Fruit fly (Drosophila melanogaster) whole organism, embryonic: ENCODE data around the gene CG1545.

Experiments used
- Bteb2 ChIP-seq: fragments of 200-800 bp; sonication (Bioruptor generic); optimal IDR thresholded peaks from 2 replicates; lab custom pipeline; 2016; ENCODE audit warnings: missing biosample characterization, missing genetic modification characterization
- CG10147 ChIP-seq: fragments of 200-800 bp; sonication (Bioruptor generic); optimal IDR thresholded peaks from 2 replicates; lab custom pipeline; 2019; ENCODE audit warnings: missing biosample characterization, mild to moderate bottlenecking, missing genetic modification characterization, moderate library complexity
- CG10654 ChIP-seq: fragments of 200-800 bp; sonication (Bioruptor generic); optimal IDR thresholded peaks from 2 replicates; lab custom pipeline; 2016; ENCODE audit warnings: missing biosample characterization, missing genetic modification characterization
- CG11093 ChIP-seq: fragments of 200-800 bp; sonication (Bioruptor generic); IDR thresholded peaks from 3 replicates; pipeline ENCODE4 v1.3.6; 2022; ENCODE audit warnings: missing biosample characterization, missing genetic modification characterization
- CG11456 ChIP-seq: fragments of 200-800 bp; sonication (Bioruptor generic); IDR thresholded peaks from 3 replicates; pipeline ENCODE4 v1.3.6; 2022; ENCODE audit warnings: missing biosample characterization, missing genetic modification characterization
- CG12744 ChIP-seq: fragments of 200-800 bp; sonication (Bioruptor generic); optimal IDR thresholded peaks from 2 replicates; lab custom pipeline; 2016; ENCODE audit warnings: missing biosample characterization, missing genetic modification characterization
- CG15073 ChIP-seq: fragments of 200-800 bp; sonication (Bioruptor generic); optimal IDR thresholded peaks from 2 replicates; lab custom pipeline; 2016; ENCODE audit warnings: missing biosample characterization, missing genetic modification characterization
- CG15514 ChIP-seq: fragments of 200-800 bp; sonication (Bioruptor generic); optimal IDR thresholded peaks from 3 replicates; lab custom pipeline; 2017; ENCODE audit warnings: missing biosample characterization, missing genetic modification characterization, mild to moderate bottlenecking, moderate library complexity, missing genetic modification reagents
- CG1602 ChIP-seq: fragments of 200-800 bp; sonication (Bioruptor generic); optimal IDR thresholded peaks from 3 replicates; lab custom pipeline; 2016; ENCODE audit warnings: missing biosample characterization, missing genetic modification characterization
- CG16813 ChIP-seq: fragments of 200-800 bp; sonication (Bioruptor generic); IDR thresholded peaks from 3 replicates; pipeline ENCODE4 v1.3.6; 2022; ENCODE audit warnings: missing biosample characterization, missing genetic modification characterization; ENCODE audit not compliant: partially characterized antibody
- CG17568 ChIP-seq: fragments of 200-800 bp; sonication (Bioruptor generic); optimal IDR thresholded peaks from 2 replicates; lab custom pipeline; 2018; ENCODE audit warnings: missing biosample characterization, mild to moderate bottlenecking, missing genetic modification characterization, moderate library complexity
- CG17829 ChIP-seq: fragments of 200-800 bp; optimal IDR thresholded peaks from 2 replicates; lab custom pipeline; 2019; ENCODE audit warnings: missing biosample characterization, mild to moderate bottlenecking, missing genetic modification characterization, moderate library complexity
- CG2678 ChIP-seq: fragments of 200-800 bp; sonication (Bioruptor generic); optimal IDR thresholded peaks from 3 replicates; lab custom pipeline; 2019; ENCODE audit warnings: missing biosample characterization, mild to moderate bottlenecking, missing genetic modification characterization, moderate library complexity
- CG2889 ChIP-seq: fragments of 200-800 bp; sonication (Bioruptor generic); IDR thresholded peaks from 3 replicates; pipeline ENCODE4 v1.3.6; 2022; ENCODE audit warnings: missing biosample characterization, missing genetic modification characterization
- CG3407 ChIP-seq: fragments of 200-800 bp; sonication (Bioruptor generic); optimal IDR thresholded peaks from 2 replicates; lab custom pipeline; 2018; ENCODE audit warnings: missing biosample characterization, mild to moderate bottlenecking, missing genetic modification characterization
- CG43689 ChIP-seq: fragments of 200-800 bp; sonication (Bioruptor generic); IDR thresholded peaks from 2 replicates; pipeline ENCODE4 v1.3.6; 2022; ENCODE audit warnings: missing biosample characterization, missing genetic modification characterization
- CG6272 ChIP-seq: fragments of 200-800 bp; sonication (Bioruptor generic); IDR thresholded peaks from 2 replicates; pipeline ENCODE4 v1.3.6; 2022; ENCODE audit warnings: missing biosample characterization, missing genetic modification characterization
- CG7745 ChIP-seq: fragments of 200-800 bp; sonication (Bioruptor generic); optimal IDR thresholded peaks from 2 replicates; lab custom pipeline; 2018; ENCODE audit warnings: missing biosample characterization, mild to moderate bottlenecking, missing genetic modification characterization, moderate library complexity
- CG8924 ChIP-seq: fragments of 200-800 bp; optimal IDR thresholded peaks from 3 replicates; lab custom pipeline; 2019; ENCODE audit warnings: missing biosample characterization, mild to moderate bottlenecking, missing genetic modification characterization, moderate library complexity
- CG9215 ChIP-seq: fragments of 200-800 bp; sonication (Bioruptor generic); IDR thresholded peaks from 2 replicates; pipeline ENCODE4 v1.3.6; 2022; ENCODE audit warnings: missing biosample characterization, missing genetic modification characterization
- CG9437 ChIP-seq: fragments of 200-800 bp; sonication (Bioruptor generic); optimal IDR thresholded peaks from 2 replicates; lab custom pipeline; 2018; ENCODE audit warnings: missing biosample characterization, mild to moderate bottlenecking, missing genetic modification characterization
- CG9817 ChIP-seq: fragments of 200-800 bp; sonication (Bioruptor generic); optimal IDR thresholded peaks from 2 replicates; lab custom pipeline; 2018; ENCODE audit warnings: missing biosample characterization, mild to moderate bottlenecking, missing genetic modification characterization, moderate library complexity
- CG9876 ChIP-seq: fragments of 200-800 bp; sonication (Bioruptor generic); optimal IDR thresholded peaks from 2 replicates; lab custom pipeline; 2016; ENCODE audit warnings: missing biosample characterization, missing genetic modification characterization
- Hmr ChIP-seq: fragments of 200-800 bp; sonication (Bioruptor generic); optimal IDR thresholded peaks from 3 replicates; lab custom pipeline; 2017; ENCODE audit warnings: mild to moderate bottlenecking, missing biosample characterization, missing genetic modification reagents, missing genetic modification characterization
- Lpt ChIP-seq: fragments of >200 bp; optimal IDR thresholded peaks from 2 replicates; lab custom pipeline; 2018; ENCODE audit warnings: missing biosample characterization, missing genetic modification characterization
- MTF-1 ChIP-seq: fragments of 200-800 bp; sonication (Bioruptor generic); optimal IDR thresholded peaks from 2 replicates; lab custom pipeline; 2018; ENCODE audit warnings: missing biosample characterization, mild to moderate bottlenecking, missing genetic modification characterization, borderline replicate concordance
- NC2β ChIP-seq: fragments of 200-800 bp; sonication (Bioruptor generic); optimal IDR thresholded peaks from 2 replicates; lab custom pipeline; 2016; ENCODE audit warnings: missing biosample characterization, missing genetic modification characterization
- Nf-YA ChIP-seq: fragments of 200-800 bp; sonication (Bioruptor generic); IDR thresholded peaks from 2 replicates; pipeline ENCODE4 v1.3.6; 2022; ENCODE audit warnings: missing biosample characterization, missing genetic modification characterization
- Sry-β ChIP-seq: fragments of 200-800 bp; sonication (Bioruptor generic); optimal IDR thresholded peaks from 2 replicates; lab custom pipeline; 2018; ENCODE audit warnings: missing biosample characterization, mild to moderate bottlenecking, missing genetic modification characterization, moderate library complexity
- Stat92E ChIP-seq, 3 experiments: fragments of >200 bp in 2 of 3; fragments of 200-800 bp in 1 of 3; sonication (Bioruptor generic) in 1 of 3; optimal IDR thresholded peaks; 2 replicates each; lab custom pipeline; 2017 to 2019; ENCODE audit warnings: missing biosample characterization in 3 of 3, missing genetic modification characterization in 3 of 3, mild to moderate bottlenecking in 1 of 3, moderate library complexity in 1 of 3
- Usf ChIP-seq: fragments of 200-800 bp; sonication (Bioruptor generic); optimal IDR thresholded peaks from 2 replicates; lab custom pipeline; 2017; ENCODE audit warnings: missing genotype, missing biosample characterization, missing genetic modification characterization
- Xrp1 ChIP-seq: fragments of 200-800 bp; sonication (Bioruptor generic); IDR thresholded peaks from 2 replicates; pipeline ENCODE4 v1.3.6; 2022; ENCODE audit warnings: missing biosample characterization, missing genetic modification characterization
- gcm ChIP-seq: fragments of 200-800 bp; sonication (Bioruptor generic); optimal IDR thresholded peaks from 2 replicates; lab custom pipeline; 2019; ENCODE audit warnings: missing biosample characterization, mild to moderate bottlenecking, missing genetic modification characterization, moderate library complexity
- grau ChIP-seq: fragments of 200-800 bp; optimal IDR thresholded peaks from 3 replicates; lab custom pipeline; 2019; ENCODE audit warnings: missing biosample characterization, mild to moderate bottlenecking, missing genetic modification characterization, moderate library complexity
- ham ChIP-seq: fragments of 200-800 bp; sonication (Bioruptor generic); IDR thresholded peaks from 2 replicates; pipeline ENCODE4 v1.3.6; 2022; ENCODE audit warnings: missing biosample characterization, missing genetic modification characterization
- jumu ChIP-seq: fragments of 200-800 bp; sonication (Bioruptor generic); optimal IDR thresholded peaks from 3 replicates; lab custom pipeline; 2016; ENCODE audit warnings: missing biosample characterization, missing genetic modification characterization
- lbe ChIP-seq: fragments of 200-800 bp; sonication (Bioruptor generic); optimal IDR thresholded peaks from 2 replicates; lab custom pipeline; 2016; ENCODE audit warnings: missing biosample characterization, mild to moderate bottlenecking, missing genetic modification characterization
- maf-S ChIP-seq: fragments of 200-800 bp; sonication (Bioruptor generic); optimal IDR thresholded peaks from 2 replicates; lab custom pipeline; 2016; ENCODE audit warnings: missing biosample characterization, missing genetic modification characterization
- onecut ChIP-seq: fragments of 200-800 bp; sonication (Bioruptor generic); IDR thresholded peaks from 2 replicates; pipeline ENCODE4 v1.3.6; 2022; ENCODE audit warnings: missing biosample characterization, missing genetic modification characterization
- p53 ChIP-seq: fragments of 200-800 bp; sonication (Bioruptor generic); optimal IDR thresholded peaks from 2 replicates; lab custom pipeline; 2016; ENCODE audit warnings: missing biosample characterization, missing genetic modification characterization
- peb ChIP-seq: fragments of 200-800 bp; sonication (Bioruptor generic); IDR thresholded peaks from 2 replicates; pipeline ENCODE4 v1.3.6; 2022; ENCODE audit warnings: missing biosample characterization, missing genetic modification characterization
- pita ChIP-seq: fragments of 200-800 bp; sonication (Bioruptor generic); optimal IDR thresholded peaks from 2 replicates; lab custom pipeline; 2017; ENCODE audit warnings: missing biosample characterization, mild to moderate bottlenecking, missing genetic modification characterization
- pzg ChIP-seq: fragments of 200-800 bp; sonication (Bioruptor generic); optimal IDR thresholded peaks from 3 replicates; lab custom pipeline; 2018; ENCODE audit warnings: missing biosample characterization, mild to moderate bottlenecking, missing genetic modification characterization, moderate library complexity
- repo ChIP-seq: fragments of 200-800 bp; sonication (Bioruptor generic); optimal IDR thresholded peaks from 2 replicates; lab custom pipeline; 2016; ENCODE audit warnings: missing biosample characterization, missing genetic modification characterization
- ro ChIP-seq: fragments of 200-800 bp; sonication (Bioruptor generic); IDR thresholded peaks from 2 replicates; pipeline ENCODE4 v1.3.6; 2022; ENCODE audit warnings: missing biosample characterization, missing genetic modification characterization
- sug ChIP-seq: fragments of 200-800 bp; optimal IDR thresholded peaks from 2 replicates; lab custom pipeline; 2019; ENCODE audit warnings: missing biosample characterization, mild to moderate bottlenecking, missing genetic modification characterization, moderate library complexity
- ttk ChIP-seq: fragments of 200-800 bp; sonication (Bioruptor generic); IDR thresholded peaks from 2 replicates; pipeline ENCODE4 v2.1.2; 2022; ENCODE audit warnings: missing biosample characterization, missing genetic modification characterization
- tup ChIP-seq: fragments of 200-800 bp; sonication (Bioruptor generic); optimal IDR thresholded peaks from 2 replicates; lab custom pipeline; 2016; ENCODE audit warnings: missing biosample characterization, mild to moderate bottlenecking, missing genetic modification characterization, moderate library complexity
- tx ChIP-seq: fragments of 200-800 bp; sonication (Bioruptor generic); optimal IDR thresholded peaks from 2 replicates; lab custom pipeline; 2016; ENCODE audit warnings: missing biosample characterization, missing genetic modification characterization
- zen2 ChIP-seq: fragments of 200-800 bp; sonication (Bioruptor generic); IDR thresholded peaks from 3 replicates; pipeline ENCODE4 v1.3.6; 2022; ENCODE audit warnings: missing biosample characterization, missing genetic modification characterization; ENCODE audit not compliant: partially characterized antibody

Gene CG1545

dm6 chrX:11108148-11108844 is 48.9 kb upstream of the CG1545 start, which contains the start of gene Hsp60A (continued):
- TF ChIP-seq CG9817 (tag; lab: Kevin White, UChicago) = peak; percentile 56
- no peak for TF ChIP-seq Usf
- no peak for TF ChIP-seq CG11093 (GFP tag; lab: Robert Waterston, UW)
- no peak for TF ChIP-seq CG17568 (GFP tag; lab: Kevin White, UChicago)
- no peak for TF ChIP-seq CG12744 (GFP tag; lab: Kevin White, UChicago)
- peak; percentile 80 for TF ChIP-seq CG16813
- no peak for TF ChIP-seq CG15073 (GFP tag; lab: Kevin White, UChicago)
- TF ChIP-seq CG43689 (GFP tag; lab: Robert Waterston, UW) = no peak
- TF ChIP-seq Sry-β (GFP tag; lab: Kevin White, UChicago) = no peak
- peak; percentile 67 for TF ChIP-seq CG2678 (tag; lab: Kevin White, UChicago)
- TF ChIP-seq CG11456 (GFP tag; lab: Robert Waterston, UW) = 0 out of 3 replicates have a peak, but pooled peaks have one; percentile 8
- no peak for TF ChIP-seq gcm (GFP tag; lab: Kevin White, UChicago)
- no peak for TF ChIP-seq jumu (GFP tag; lab: Kevin White, UChicago)
- no peak for TF ChIP-seq pita (GFP tag; lab: Kevin White, UChicago)
- TF ChIP-seq Stat92E (GFP tag; optimal IDR thresholded peaks at IDR 0.05; lab: Kevin White, UChicago) = no peak
- peak; percentile 33 for TF ChIP-seq CG8924
- TF ChIP-seq Bteb2 = no peak
- no peak for TF ChIP-seq maf-S (GFP tag; lab: Kevin White, UChicago)
- TF ChIP-seq CG6272 (GFP tag; lab: Robert Waterston, UW) = no peak
- TF ChIP-seq CG9876 (GFP tag; lab: Kevin White, UChicago) = no peak
- no peak for TF ChIP-seq ttk (GFP tag; lab: Robert Waterston, UW)
- no peak for TF ChIP-seq tx (GFP tag; lab: Kevin White, UChicago)
- peak; percentile 73 for TF ChIP-seq pzg (GFP tag; lab: Kevin White, UChicago)
- TF ChIP-seq ro (GFP tag; lab: Robert Waterston, UW) = no peak
- TF ChIP-seq CG7745 (tag; lab: Kevin White, UChicago) = no peak
- no peak for TF ChIP-seq CG1602 (GFP tag; lab: Kevin White, UChicago)
- no peak for TF ChIP-seq CG2889 (GFP tag; lab: Robert Waterston, UW)
- no peak for TF ChIP-seq CG3407 (GFP tag; lab: Kevin White, UChicago)
- TF ChIP-seq NC2β = no peak
- no peak for TF ChIP-seq MTF-1 (GFP tag; lab: Kevin White, UChicago)
- 0 out of 2 replicates have a peak, but pooled peaks have one; percentile 25 for TF ChIP-seq CG9215 (GFP tag; lab: Robert Waterston, UW)
- TF ChIP-seq tup (GFP tag; lab: Kevin White, UChicago) = peak; percentile 38
- TF ChIP-seq Lpt = no peak
- peak; percentile 53 for TF ChIP-seq grau (tag; lab: Kevin White, UChicago)
- no peak for TF ChIP-seq ham (GFP tag; lab: Robert Waterston, UW)
- TF ChIP-seq p53 (GFP tag; lab: Kevin White, UChicago) = no peak
- no peak for TF ChIP-seq Nf-YA (GFP tag; lab: Robert Waterston, UW)
- peak; percentile 58 for TF ChIP-seq CG17829 (tag; lab: Kevin White, UChicago)
- TF ChIP-seq onecut (GFP tag; lab: Robert Waterston, UW) = no peak
- TF ChIP-seq Hmr (GFP tag; lab: Kevin White, UChicago) = peak; percentile 52
- TF ChIP-seq Xrp1 (GFP tag; lab: Robert Waterston, UW) = peak; percentile 28; the same call in 1 of the 2 replicates
- TF ChIP-seq lbe (GFP tag; lab: Kevin White, UChicago) = peak; percentile 21
- peak; percentile 76 for TF ChIP-seq CG15514 (GFP tag; lab: Kevin White, UChicago)
- peak; percentile 98 for TF ChIP-seq CG9437 (GFP tag; lab: Kevin White, UChicago)
- TF ChIP-seq CG10654 (GFP tag; lab: Kevin White, UChicago) = peak; percentile 23
- peak; percentile 54 for TF ChIP-seq CG10147 (GFP tag; lab: Kevin White, UChicago)
- TF ChIP-seq sug (tag; lab: Kevin White, UChicago) = peak; percentile 47
- TF ChIP-seq peb (GFP tag; lab: Robert Waterston, UW) = no peak
- no peak for TF ChIP-seq repo
- peak; percentile 36; the same call in 1 of the 3 replicates for TF ChIP-seq zen2
